Worm (Caenorhabditis elegans) whole organism, young adult: ENCODE results near the gene Y71H2B.11.

Experiments used
- ets-4 ChIP-seq: fragments of 200-800 bp; sonication (Bioruptor generic); optimal IDR thresholded peaks from 2 replicates; lab custom pipeline; 2018; ENCODE audit warnings: mild to moderate bottlenecking, missing genetic modification characterization, missing compliant biosample characterization
- madf-10 ChIP-seq: sonication (generic microtip); optimal IDR thresholded peaks from 2 replicates; lab custom pipeline; 2016; ENCODE audit warnings: mild to moderate bottlenecking, missing genetic modification characterization, missing compliant biosample characterization
- mes-4 ChIP-seq: sonication (generic microtip); optimal IDR thresholded peaks from 2 replicates; lab custom pipeline; 2016; ENCODE audit warnings: missing genotype, missing genetic modification characterization, missing compliant biosample characterization
- sea-2 ChIP-seq: fragments of 200-800 bp; sonication (Bioruptor generic); IDR thresholded peaks from 2 replicates; pipeline ENCODE4 v1.3.6; 2022; ENCODE audit warnings: missing genetic modification characterization, missing compliant biosample characterization
- snpc-4 ChIP-seq, 5 experiments: fragments of 150-350 bp in 1 of 5; sonication (generic microtip) in 4 of 5; optimal IDR thresholded peaks; 2 replicates each; lab custom pipeline; 2014 to 2018; ENCODE audit warnings: missing genetic modification characterization in 5 of 5, missing biosample characterization in 3 of 5, antibody characterized with exemption in 2 of 5, mild to moderate bottlenecking in 2 of 5, missing compliant biosample characterization in 2 of 5, missing genotype in 2 of 5, moderate library complexity in 2 of 5, missing genetic modification reagents in 1 of 5
- ztf-3 ChIP-seq: fragments of 200-800 bp; sonication (Bioruptor generic); optimal IDR thresholded peaks from 2 replicates; lab custom pipeline; 2018; ENCODE audit warnings: mild to moderate bottlenecking, missing genetic modification characterization, missing compliant biosample characterization

- no peak for TF ChIP-seq snpc-4 (GFP tag; optimal IDR thresholded peaks at IDR 0.05; lab: Kevin White, UChicago)
- TF ChIP-seq snpc-4 (tag; optimal IDR thresholded peaks at IDR 0.05; lab: Kevin White, UChicago): no peak
- TF ChIP-seq ztf-3 (GFP tag; lab: Kevin White, UChicago): no peak
- no peak for TF ChIP-seq madf-10 (tag; lab: Kevin White, UChicago)
- TF ChIP-seq mes-4: no peak
- TF ChIP-seq sea-2 (GFP tag; lab: Robert Waterston, UW): no peak
- TF ChIP-seq ets-4 (GFP tag; lab: Kevin White, UChicago): no peak
Measured at ce11 chrIII:2560763-2561162, 43.0 kb upstream of the Y71H2B.11 start.
